Fruit fly (Drosophila melanogaster) whole organism, embryonic: ENCODE results near the gene Gem4b.
A peak's percentile ranks its signal among the peaks of the same experiment; 100 is the strongest.

Source experiments
- Bdp1 ChIP-seq: fragments of 200-800 bp; sonication (Bioruptor generic); optimal IDR thresholded peaks from 3 replicates; lab custom pipeline; 2016; ENCODE audit warnings: missing biosample characterization, missing genetic modification characterization
- Bteb2 ChIP-seq: fragments of 200-800 bp; sonication (Bioruptor generic); optimal IDR thresholded peaks from 2 replicates; lab custom pipeline; 2016; ENCODE audit warnings: missing biosample characterization, missing genetic modification characterization
- CG12769 ChIP-seq: fragments of 200-800 bp; sonication (Bioruptor generic); optimal IDR thresholded peaks from 2 replicates; lab custom pipeline; 2019; ENCODE audit warnings: missing biosample characterization, mild to moderate bottlenecking, missing genetic modification characterization, moderate library complexity
- CG14050 ChIP-seq: fragments of 200-800 bp; sonication (Bioruptor generic); IDR thresholded peaks from 3 replicates; pipeline ENCODE4 v1.3.6; 2022; ENCODE audit warnings: missing biosample characterization, missing genetic modification characterization
- CG14441 ChIP-seq: fragments of 200-800 bp; sonication (Bioruptor generic); IDR thresholded peaks from 2 replicates; pipeline ENCODE4 v1.3.6; 2022; ENCODE audit warnings: missing biosample characterization, missing genetic modification characterization
- CG17328 ChIP-seq: fragments of 200-800 bp; sonication (Bioruptor generic); IDR thresholded peaks from 2 replicates; pipeline ENCODE4 v1.3.6; 2022; ENCODE audit warnings: missing biosample characterization, missing genetic modification characterization
- CG17361 ChIP-seq: fragments of 200-800 bp; sonication (Bioruptor generic); IDR thresholded peaks from 3 replicates; pipeline ENCODE4 v1.3.6; 2022; ENCODE audit warnings: missing biosample characterization, missing genetic modification characterization
- CG17385 ChIP-seq: fragments of 200-800 bp; sonication (Bioruptor generic); optimal IDR thresholded peaks from 3 replicates; lab custom pipeline; 2018; ENCODE audit warnings: missing biosample characterization, mild to moderate bottlenecking, missing genetic modification characterization
- CG17612 ChIP-seq: fragments of 200-800 bp; sonication (Bioruptor generic); IDR thresholded peaks from 2 replicates; pipeline ENCODE4 v1.3.6; 2022; ENCODE audit warnings: missing biosample characterization, missing genetic modification characterization
- CG18262 ChIP-seq: fragments of 200-800 bp; optimal IDR thresholded peaks from 3 replicates; lab custom pipeline; 2019; ENCODE audit warnings: missing biosample characterization, mild to moderate bottlenecking, missing genetic modification characterization, moderate library complexity
- CG18599 ChIP-seq: fragments of 200-800 bp; sonication (Bioruptor generic); optimal IDR thresholded peaks from 3 replicates; lab custom pipeline; 2017; ENCODE audit warnings: missing biosample characterization, missing genetic modification characterization, mild to moderate bottlenecking, moderate library complexity, missing genetic modification reagents
- CG2120 ChIP-seq: fragments of 200-800 bp; sonication (Bioruptor generic); optimal IDR thresholded peaks from 3 replicates; lab custom pipeline; 2016; ENCODE audit warnings: missing biosample characterization, missing genetic modification characterization
- CG2199 ChIP-seq: fragments of 200-800 bp; sonication (Bioruptor generic); IDR thresholded peaks from 3 replicates; pipeline ENCODE4 v1.3.6; 2022; ENCODE audit warnings: missing biosample characterization, missing genetic modification characterization
- CG31441 ChIP-seq: fragments of 200-800 bp; sonication (Bioruptor generic); IDR thresholded peaks from 2 replicates; pipeline ENCODE4 v1.3.6; 2022; ENCODE audit warnings: missing biosample characterization, missing genetic modification characterization
- CG34224 ChIP-seq: fragments of 200-800 bp; sonication (Bioruptor generic); IDR thresholded peaks from 3 replicates; pipeline ENCODE4 v1.3.6; 2022; ENCODE audit warnings: missing biosample characterization, missing genetic modification characterization; ENCODE audit not compliant: partially characterized antibody
- CG4404 ChIP-seq: fragments of 200-800 bp; sonication (Bioruptor generic); IDR thresholded peaks from 2 replicates; pipeline ENCODE4 v1.3.6; 2022; ENCODE audit warnings: missing biosample characterization, missing genetic modification characterization
- CG4820 ChIP-seq: fragments of 200-800 bp; sonication (Bioruptor generic); optimal IDR thresholded peaks from 3 replicates; lab custom pipeline; 2016; ENCODE audit warnings: missing biosample characterization, missing genetic modification characterization
- CG6175 ChIP-seq: fragments of 200-800 bp; sonication (Bioruptor generic); IDR thresholded peaks from 3 replicates; pipeline ENCODE4 v1.3.6; 2022; ENCODE audit warnings: missing biosample characterization, missing genetic modification characterization
- CG6254 ChIP-seq: fragments of 200-800 bp; sonication (Bioruptor generic); optimal IDR thresholded peaks from 3 replicates; lab custom pipeline; 2017; ENCODE audit warnings: mild to moderate bottlenecking, missing biosample characterization, missing genetic modification reagents, missing genetic modification characterization
- CG7745 ChIP-seq: fragments of 200-800 bp; sonication (Bioruptor generic); optimal IDR thresholded peaks from 2 replicates; lab custom pipeline; 2018; ENCODE audit warnings: missing biosample characterization, mild to moderate bottlenecking, missing genetic modification characterization, moderate library complexity
- CkIIα-i1 ChIP-seq: fragments of 200-800 bp; sonication (Bioruptor generic); IDR thresholded peaks from 2 replicates; pipeline ENCODE4 v1.3.6; 2022; ENCODE audit warnings: missing biosample characterization, missing genetic modification characterization
- Dad ChIP-seq: fragments of 200-800 bp; sonication (Bioruptor generic); optimal IDR thresholded peaks from 3 replicates; lab custom pipeline; 2016; ENCODE audit warnings: missing biosample characterization, missing genetic modification characterization
- Dbx ChIP-seq: fragments of 200-800 bp; sonication (Bioruptor generic); IDR thresholded peaks from 3 replicates; pipeline ENCODE4 v1.3.6; 2022; ENCODE audit warnings: missing biosample characterization, missing genetic modification characterization
- Dek ChIP-seq: fragments of 200-800 bp; sonication (Bioruptor generic); optimal IDR thresholded peaks from 3 replicates; lab custom pipeline; 2019; ENCODE audit warnings: missing biosample characterization, mild to moderate bottlenecking, missing genetic modification characterization, moderate library complexity
- Elba2 ChIP-seq: fragments of 200-800 bp; sonication (Bioruptor generic); optimal IDR thresholded peaks from 3 replicates; lab custom pipeline; 2016; ENCODE audit warnings: missing biosample characterization, missing genetic modification characterization
- Gug ChIP-seq: fragments of 200-800 bp; sonication (Bioruptor generic); IDR thresholded peaks from 4 replicates; pipeline ENCODE4 v1.3.6; 2022; ENCODE audit warnings: missing biosample characterization, missing genetic modification characterization
- HLH4C ChIP-seq: fragments of 200-800 bp; sonication (Bioruptor generic); IDR thresholded peaks from 3 replicates; pipeline ENCODE4 v1.3.6; 2022; ENCODE audit warnings: missing biosample characterization, missing genetic modification characterization; ENCODE audit not compliant: partially characterized antibody
- HmgD ChIP-seq: fragments of 200-800 bp; sonication (Bioruptor generic); optimal IDR thresholded peaks from 3 replicates; lab custom pipeline; 2016; ENCODE audit warnings: missing biosample characterization, missing genetic modification characterization
- Hr51 ChIP-seq, 2 experiments: fragments of 200-800 bp; sonication (Bioruptor generic); optimal IDR thresholded peaks; 2 replicates in 1 of 2; 3 replicates in 1 of 2; lab custom pipeline; 2016 to 2018; ENCODE audit warnings: missing biosample characterization in 2 of 2, missing genetic modification characterization in 2 of 2, mild to moderate bottlenecking in 1 of 2, moderate library complexity in 1 of 2
- Oli ChIP-seq: fragments of 200-800 bp; sonication (Bioruptor generic); optimal IDR thresholded peaks from 2 replicates; lab custom pipeline; 2018; ENCODE audit warnings: missing biosample characterization, mild to moderate bottlenecking, missing genetic modification characterization, moderate library complexity
- Poxn ChIP-seq: fragments of 200-800 bp; sonication (Bioruptor generic); IDR thresholded peaks from 2 replicates; pipeline ENCODE4 v1.3.6; 2022; ENCODE audit warnings: missing biosample characterization, missing genetic modification characterization
- Ravus ChIP-seq: fragments of 200-800 bp; sonication (Bioruptor generic); IDR thresholded peaks from 2 replicates; pipeline ENCODE4 v1.3.6; 2022; ENCODE audit warnings: missing biosample characterization, missing genetic modification characterization
- Xrp1 ChIP-seq: fragments of 200-800 bp; sonication (Bioruptor generic); IDR thresholded peaks from 2 replicates; pipeline ENCODE4 v1.3.6; 2022; ENCODE audit warnings: missing biosample characterization, missing genetic modification characterization
- chm ChIP-seq: fragments of 200-800 bp; sonication (Bioruptor generic); IDR thresholded peaks from 2 replicates; pipeline ENCODE4 v1.3.6; 2022; ENCODE audit warnings: missing biosample characterization, missing genetic modification characterization
- dysf ChIP-seq: fragments of 200-800 bp; sonication (Bioruptor generic); IDR thresholded peaks from 3 replicates; pipeline ENCODE4 v1.3.6; 2022; ENCODE audit warnings: missing biosample characterization, missing genetic modification characterization
- emc ChIP-seq: fragments of 200-800 bp; sonication (Bioruptor generic); optimal IDR thresholded peaks from 2 replicates; lab custom pipeline; 2016; ENCODE audit warnings: missing biosample characterization, missing genetic modification characterization
- fd64A ChIP-seq: fragments of 200-800 bp; sonication (Bioruptor generic); optimal IDR thresholded peaks from 3 replicates; lab custom pipeline; 2018; ENCODE audit warnings: missing biosample characterization, mild to moderate bottlenecking, missing genetic modification characterization
- fru ChIP-seq: fragments of >200 bp; optimal IDR thresholded peaks from 2 replicates; lab custom pipeline; 2017
- ftz-f1 ChIP-seq: fragments of 200-800 bp; sonication (Bioruptor generic); optimal IDR thresholded peaks from 2 replicates; lab custom pipeline; 2016; ENCODE audit warnings: missing biosample characterization, missing genetic modification characterization
- grau ChIP-seq: fragments of 200-800 bp; optimal IDR thresholded peaks from 3 replicates; lab custom pipeline; 2019; ENCODE audit warnings: missing biosample characterization, mild to moderate bottlenecking, missing genetic modification characterization, moderate library complexity
- h ChIP-seq: fragments of >200 bp; optimal IDR thresholded peaks from 2 replicates; lab custom pipeline; 2017
- ham ChIP-seq: fragments of 200-800 bp; sonication (Bioruptor generic); IDR thresholded peaks from 2 replicates; pipeline ENCODE4 v1.3.6; 2022; ENCODE audit warnings: missing biosample characterization, missing genetic modification characterization
- hth ChIP-seq: fragments of >200 bp; optimal IDR thresholded peaks from 2 replicates; lab custom pipeline; 2017; ENCODE audit warnings: inconsistent platforms
- ind ChIP-seq: fragments of 200-800 bp; sonication (Bioruptor generic); optimal IDR thresholded peaks from 3 replicates; lab custom pipeline; 2016; ENCODE audit warnings: missing biosample characterization, missing genetic modification characterization
- kay ChIP-seq: fragments of 200-800 bp; sonication (Bioruptor generic); optimal IDR thresholded peaks from 2 replicates; lab custom pipeline; 2016; ENCODE audit warnings: missing biosample characterization, missing genetic modification characterization
- knrl ChIP-seq: fragments of 200-800 bp; sonication (Bioruptor generic); IDR thresholded peaks from 3 replicates; pipeline ENCODE4 v1.3.6; 2022; ENCODE audit warnings: missing biosample characterization, missing genetic modification characterization; ENCODE audit not compliant: partially characterized antibody
- rib ChIP-seq: fragments of 200-800 bp; sonication (Bioruptor generic); IDR thresholded peaks from 2 replicates; pipeline ENCODE4 v1.3.6; 2022; ENCODE audit warnings: missing biosample characterization, missing genetic modification characterization
- row ChIP-seq: fragments of 200-800 bp; sonication (Bioruptor generic); IDR thresholded peaks from 3 replicates; pipeline ENCODE4 v1.3.6; 2022; ENCODE audit warnings: missing biosample characterization, missing genetic modification characterization
- salm ChIP-seq: fragments of 200-800 bp; sonication (Bioruptor generic); optimal IDR thresholded peaks from 2 replicates; lab custom pipeline; 2018; ENCODE audit warnings: missing biosample characterization, mild to moderate bottlenecking, missing genetic modification characterization
- sna ChIP-seq: fragments of 200-800 bp; sonication (Bioruptor generic); IDR thresholded peaks from 2 replicates; pipeline ENCODE4 v1.3.6; 2022; ENCODE audit warnings: missing biosample characterization, missing genetic modification characterization; ENCODE audit not compliant: partially characterized antibody
- sob ChIP-seq: fragments of 200-800 bp; sonication (Bioruptor generic); IDR thresholded peaks from 2 replicates; pipeline ENCODE4 v1.3.6; 2022; ENCODE audit warnings: missing biosample characterization, missing genetic modification characterization
- tgo ChIP-seq: fragments of 200-800 bp; sonication (Bioruptor generic); IDR thresholded peaks from 3 replicates; pipeline ENCODE4 v1.3.6; 2022; ENCODE audit warnings: missing biosample characterization, missing genetic modification characterization
- vvl ChIP-seq: fragments of 200-800 bp; sonication (Bioruptor generic); IDR thresholded peaks from 2 replicates; pipeline ENCODE4 v1.3.6; 2022; ENCODE audit warnings: missing biosample characterization, missing genetic modification characterization

Gem4b gene

dm6 chrX:3931669-3932068 is 9.0 kb upstream of the Gem4b start (continued):
- TF ChIP-seq CG17361 (GFP tag; lab: Robert Waterston, UW) (0 out of 3 replicates have a peak, but pooled peaks have one; percentile 23), CG17328 (GFP tag; lab: Robert Waterston, UW) (no peak), CG34224 (no peak), Poxn (GFP tag; lab: Robert Waterston, UW) (no peak), Oli (peak; percentile 39), CG14050 (GFP tag; lab: Robert Waterston, UW) (no peak), CG18599 (GFP tag; lab: Kevin White, UChicago) (peak; percentile 3), CG17385 (GFP tag; lab: Kevin White, UChicago) (no peak), CG12769 (tag; lab: Kevin White, UChicago) (peak; percentile 3), emc (GFP tag; lab: Kevin White, UChicago) (no peak), row (GFP tag; lab: Robert Waterston, UW) (peak; percentile 49; the same call in 1 of the 3 replicates), vvl (GFP tag; lab: Robert Waterston, UW) (peak; percentile 40; the same call in 1 of the 2 replicates), CG7745 (no peak), CG18262 (tag; lab: Kevin White, UChicago) (peak; percentile 2), Dek (tag; lab: Kevin White, UChicago) (no peak), fd64A (no peak), Gug (GFP tag; lab: Robert Waterston, UW) (no peak), dysf (GFP tag; lab: Robert Waterston, UW) (0 out of 3 replicates have a peak, but pooled peaks have one; percentile 31), knrl (GFP tag; lab: Robert Waterston, UW) (no peak), CG17612 (GFP tag; lab: Robert Waterston, UW) (no peak), Elba2 (GFP tag; lab: Kevin White, UChicago) (no peak), tgo (GFP tag; lab: Robert Waterston, UW) (peak; percentile 25; the same call in 1 of the 3 replicates), Dbx (GFP tag; lab: Robert Waterston, UW) (no peak), sna (GFP tag; lab: Robert Waterston, UW) (no peak), grau (tag; lab: Kevin White, UChicago) (peak; percentile 37), Dad (GFP tag; lab: Kevin White, UChicago) (no peak), ham (no peak), ind (GFP tag; lab: Kevin White, UChicago) (peak; percentile 30), HLH4C (no peak), Ravus (no peak), CG4404 (GFP tag; lab: Robert Waterston, UW) (no peak), CG31441 (GFP tag; lab: Robert Waterston, UW) (peak; percentile 45), h (lab: Kevin White, UChicago) (no peak), CG2199 (GFP tag; lab: Robert Waterston, UW) (no peak), CG14441 (GFP tag; lab: Robert Waterston, UW) (no peak), HmgD (no peak), hth (no peak), CG6254 (no peak), sob (0 out of 2 replicates have a peak, but pooled peaks have one; percentile 8), salm (tag; lab: Kevin White, UChicago) (no peak), chm (no peak), fru (lab: Kevin White, UChicago) (no peak), kay (no peak), Xrp1 (peak; percentile 21; the same call in 1 of the 2 replicates), Bteb2 (GFP tag; lab: Kevin White, UChicago) (no peak), CG6175 (GFP tag; lab: Robert Waterston, UW) (no peak), rib (no peak), CG2120 (GFP tag; lab: Kevin White, UChicago) (no peak), CkIIα-i1 (GFP tag; lab: Robert Waterston, UW) (no peak), CG4820 (peak; percentile 5), ftz-f1 (GFP tag; lab: Kevin White, UChicago) (no peak), Bdp1 (GFP tag; lab: Kevin White, UChicago) (no peak), Hr51 (GFP tag; optimal IDR thresholded peaks at IDR 0.05; lab: Kevin White, UChicago) (peak in 1 of 2 experiments; percentile 20)
